Worm (Caenorhabditis elegans) whole organism, dauer: Measurements from ENCODE around the gene crls-1.

Source experiments
- unc-62 ChIP-seq: sonication (generic microtip); optimal IDR thresholded peaks from 2 replicates; lab custom pipeline; 2017; ENCODE audit warnings: missing biosample characterization, missing genetic modification reagents, missing genetic modification characterization

crls-1 gene

DNA sequence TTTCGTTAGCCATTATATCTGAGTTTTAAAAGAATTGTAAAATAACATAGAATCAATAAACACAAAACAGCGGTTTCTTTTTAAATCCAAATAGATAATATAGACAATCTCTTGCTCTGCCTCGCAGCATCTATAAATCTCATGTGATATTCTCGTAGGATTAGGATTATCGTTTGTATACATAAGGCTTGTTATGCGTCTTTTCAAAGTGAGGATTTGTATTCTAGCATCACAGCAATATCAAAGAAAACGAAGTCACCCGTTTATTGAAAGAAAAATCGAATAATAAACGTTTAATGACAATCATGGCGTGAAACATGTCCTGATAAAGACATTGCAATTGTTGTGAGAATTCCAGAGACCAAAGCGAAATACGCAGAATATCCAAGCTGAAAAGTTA lies 37.3 kb downstream of the crls-1 start, which contains the start of the genes T24C4.3 and clc-20:
TSS of gene T24C4.3 (minus strand) at position 101 of the 400 bp plus-strand sequence.
TSS of gene clc-20 (plus strand) at position 211 of the 400 bp plus-strand sequence.
- TF ChIP-seq unc-62 (GFP tag; lab: Kevin White, UChicago), result no peak

DNA sequence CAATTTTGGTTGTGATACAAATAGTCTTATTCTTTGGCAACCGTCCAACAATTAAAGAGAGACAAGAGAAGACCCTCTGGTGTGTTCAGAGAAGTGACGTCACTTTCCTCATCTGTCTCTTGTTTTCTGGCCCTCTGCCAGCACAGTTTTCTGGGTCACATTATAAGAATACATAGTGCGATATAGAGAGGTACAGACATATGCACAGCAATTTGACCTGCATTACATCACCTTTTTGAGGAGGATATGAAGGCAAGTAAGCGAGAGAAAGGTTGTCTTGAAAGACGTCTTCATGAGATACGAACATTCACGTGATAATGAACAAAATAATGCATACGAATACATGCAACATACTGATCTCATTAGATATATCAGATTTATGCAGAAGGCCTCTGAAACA lies 39.1 kb downstream of the crls-1 start:
- no peak for TF ChIP-seq unc-62 (GFP tag; lab: Kevin White, UChicago)

DNA sequence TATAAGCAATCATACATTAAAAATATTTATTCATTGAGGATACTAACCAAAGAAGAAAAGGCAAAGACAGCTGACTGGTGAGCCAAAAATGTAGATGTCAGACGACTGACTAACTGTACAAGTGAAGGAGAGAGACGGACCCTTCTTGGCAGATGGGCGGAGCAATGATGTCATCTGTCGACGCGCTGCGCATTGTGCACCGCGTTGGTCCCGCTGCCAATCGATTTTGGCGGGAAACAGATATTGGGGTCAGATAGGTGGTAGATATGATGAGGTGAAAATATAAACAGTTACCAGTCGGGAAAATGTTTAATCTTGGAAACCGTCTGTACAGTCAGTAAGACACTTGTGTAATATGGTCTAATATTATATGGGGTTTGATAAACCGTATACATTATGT lies 39.8 kb downstream of the crls-1 start, which contains the start of gene T24C4.2:
TSS of gene T24C4.2 (minus strand) at position 101 of the 400 bp plus-strand sequence.
- TF ChIP-seq unc-62 (GFP tag; lab: Kevin White, UChicago), result no peak

DNA sequence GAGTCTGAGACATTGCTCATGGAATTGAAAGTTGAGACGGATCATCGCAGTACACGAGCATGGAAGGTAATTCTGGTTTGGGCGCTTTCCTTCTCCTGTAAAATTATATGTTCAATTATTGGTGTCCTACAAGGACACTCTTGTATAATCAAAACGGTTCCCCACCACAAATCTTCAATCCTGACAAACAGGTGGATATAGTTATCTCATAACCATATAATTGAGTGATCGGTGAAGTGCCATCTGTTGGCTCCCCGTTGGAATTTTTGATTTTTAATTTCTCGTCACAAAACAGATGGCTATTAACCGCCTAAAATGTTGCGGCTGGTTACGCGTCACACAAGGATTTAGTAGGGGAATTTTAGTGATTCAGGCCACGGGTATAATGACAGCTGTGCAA lies 40.8 kb downstream of the crls-1 start:
- no peak for TF ChIP-seq unc-62 (GFP tag; lab: Kevin White, UChicago)

DNA sequence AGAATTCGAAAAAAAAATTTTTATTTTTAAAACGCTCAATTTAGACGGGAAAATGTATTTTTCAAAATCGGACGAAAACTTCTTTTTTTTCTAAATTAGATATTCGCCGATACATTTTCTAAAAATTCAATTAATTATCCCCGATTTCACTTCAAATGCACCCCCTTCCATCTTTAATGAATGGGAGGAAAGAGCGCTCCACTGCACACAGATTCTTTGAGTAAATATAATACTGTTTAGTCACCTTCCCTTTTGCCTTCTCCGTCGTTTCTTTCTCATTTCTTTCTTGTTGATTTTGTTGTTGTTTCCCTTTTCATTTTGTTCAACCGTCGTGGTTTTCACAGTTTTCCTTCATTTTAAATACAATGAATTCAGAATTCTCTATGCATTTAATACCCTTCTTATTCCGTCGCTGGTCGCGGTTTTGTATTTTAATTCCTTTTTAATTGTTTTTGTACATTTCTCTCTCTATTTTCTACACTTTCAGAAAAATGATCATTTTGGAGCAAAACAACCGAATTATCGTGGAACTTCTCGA lies 47.8 kb downstream of the crls-1 start, which contains the start of gene arx-4:
TSS of gene arx-4 (plus strand) at position 488 of the 538 bp plus-strand sequence.
- no peak for TF ChIP-seq unc-62 (GFP tag; lab: Kevin White, UChicago)

DNA sequence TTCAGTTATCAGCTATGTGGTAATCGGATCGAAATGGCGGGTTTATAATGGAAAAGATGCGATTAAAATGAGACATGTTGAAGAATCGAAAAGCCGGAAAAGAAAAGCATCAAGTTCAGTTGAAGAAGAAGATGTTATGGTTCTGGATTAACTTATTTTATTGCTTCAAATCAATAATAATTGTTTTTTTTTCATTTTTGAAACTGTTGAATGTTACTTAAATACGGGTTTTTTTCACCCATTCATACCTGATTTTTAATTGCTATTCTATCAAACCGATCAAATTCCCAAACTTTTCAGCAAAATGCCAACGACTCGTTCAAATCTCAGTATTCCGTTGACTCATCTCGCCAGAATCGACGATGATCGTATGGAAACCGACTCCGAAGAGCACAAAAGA lies 49.8 kb downstream of the crls-1 start, which contains the start of gene exos-4.2:
TSS of gene exos-4.2 (plus strand) at position 301 of the 400 bp plus-strand sequence.
- TF ChIP-seq unc-62 (GFP tag; lab: Kevin White, UChicago), result no peak
